Worm (Caenorhabditis elegans): ENCODE data around the gene Y38A10A.7.
"Not testable (repeated sequence)": the region's sequence is repeated elsewhere in the genome, so short reads cannot be mapped to it uniquely, and the experiment has no call there.

ce11 chrV:6088977-6089376, 7.0 kb upstream of the Y38A10A.7 start:
- TF ChIP-seq tab-1 (GFP tag; IDR thresholded peaks at IDR 0.05); T22C8.4 (GFP tag; IDR thresholded peaks at IDR 0.05); cog-1 (tag; optimal IDR thresholded peaks at IDR 0.05); ztf-29 (GFP tag; IDR thresholded peaks at IDR 0.05); klf-2 (GFP tag; conservative IDR thresholded peaks at IDR 0.05); ztf-23 (GFP tag; IDR thresholded peaks at IDR 0.05); ref-1 (GFP tag; conservative IDR thresholded peaks at IDR 0.05); med-1 (GFP tag; optimal IDR thresholded peaks at IDR 0.05; ENCODE audit: insufficient read depth): not testable (repeated sequence)
- TF ChIP-seq flt-1 (GFP tag; IDR thresholded peaks at IDR 0.05) = peak; percentile 23; the same call in 1 of the 2 replicates

Measured in whole organism, midembryonic.